Fruit fly (Drosophila melanogaster) whole organism, adult: ENCODE measurements around the gene CG1635.
A peak's percentile ranks its signal among the peaks of the same experiment; 100 is the strongest.

ENCODE experiments used
- CG11617 ChIP-seq: fragments of 200-800 bp; sonication (Bioruptor generic); optimal IDR thresholded peaks from 2 replicates; lab custom pipeline; 2017; ENCODE audit warnings: mild to moderate bottlenecking, missing biosample characterization, missing genetic modification reagents, missing genetic modification characterization
- CG12768 ChIP-seq: fragments of 200-800 bp; sonication (Bioruptor generic); optimal IDR thresholded peaks from 2 replicates; lab custom pipeline; 2017; ENCODE audit warnings: missing biosample characterization, missing genetic modification characterization, mild to moderate bottlenecking, moderate library complexity, missing genetic modification reagents
- CG14711 ChIP-seq: fragments of 200-800 bp; sonication (Bioruptor generic); optimal IDR thresholded peaks from 2 replicates; lab custom pipeline; 2018; ENCODE audit warnings: missing biosample characterization, mild to moderate bottlenecking, missing genetic modification characterization, moderate library complexity
- CG1620 ChIP-seq: fragments of 200-800 bp; sonication (Bioruptor generic); optimal IDR thresholded peaks from 2 replicates; lab custom pipeline; 2016; ENCODE audit warnings: missing biosample characterization, missing genetic modification characterization
- CG33017 ChIP-seq: fragments of 200-800 bp; sonication (Bioruptor generic); optimal IDR thresholded peaks from 2 replicates; lab custom pipeline; 2018; ENCODE audit warnings: missing biosample characterization, mild to moderate bottlenecking, missing genetic modification characterization, moderate library complexity
- CG5204 ChIP-seq: fragments of 200-800 bp; sonication (Bioruptor generic); optimal IDR thresholded peaks from 2 replicates; lab custom pipeline; 2016; ENCODE audit warnings: missing biosample characterization, missing genetic modification characterization
- CG7045 ChIP-seq: fragments of 200-800 bp; sonication (Bioruptor generic); optimal IDR thresholded peaks from 2 replicates; lab custom pipeline; 2017; ENCODE audit warnings: missing biosample characterization, mild to moderate bottlenecking, missing genetic modification characterization
- CG7101 ChIP-seq: fragments of 200-800 bp; sonication (Bioruptor generic); optimal IDR thresholded peaks from 2 replicates; lab custom pipeline; 2018; ENCODE audit warnings: missing biosample characterization, mild to moderate bottlenecking, missing genetic modification characterization, moderate library complexity
- Clk ChIP-seq: fragments of 200-800 bp; sonication (Bioruptor generic); optimal IDR thresholded peaks from 2 replicates; lab custom pipeline; 2017; ENCODE audit warnings: missing biosample characterization, missing genetic modification characterization
- Crg-1 ChIP-seq: fragments of 200-800 bp; sonication (Bioruptor generic); optimal IDR thresholded peaks from 2 replicates; lab custom pipeline; 2016; ENCODE audit warnings: missing biosample characterization, missing genetic modification characterization
- Hr96 ChIP-seq: fragments of 200-800 bp; sonication (Bioruptor generic); optimal IDR thresholded peaks from 2 replicates; lab custom pipeline; 2016; ENCODE audit warnings: missing biosample characterization, missing genetic modification characterization
- Mnt ChIP-seq: fragments of 200-800 bp; sonication (Bioruptor generic); optimal IDR thresholded peaks from 2 replicates; lab custom pipeline; 2016; ENCODE audit warnings: missing biosample characterization, mild to moderate bottlenecking, missing genetic modification characterization
- bab1 ChIP-seq: fragments of 200-800 bp; sonication (Bioruptor generic); optimal IDR thresholded peaks from 3 replicates; lab custom pipeline; 2019; ENCODE audit warnings: missing biosample characterization, mild to moderate bottlenecking, missing genetic modification characterization, moderate library complexity
- cic ChIP-seq: fragments of 200-800 bp; sonication (Bioruptor generic); optimal IDR thresholded peaks from 2 replicates; lab custom pipeline; 2017; ENCODE audit warnings: missing biosample characterization, mild to moderate bottlenecking, missing genetic modification characterization, moderate library complexity
- cnc ChIP-seq, 2 experiments: fragments of >200 bp; optimal IDR thresholded peaks; 2 replicates each; lab custom pipeline; 2017
- kay ChIP-seq: fragments of 200-800 bp; sonication (Bioruptor generic); peaks from one replicate; lab custom pipeline; 2016; ENCODE audit warnings: missing biosample characterization, missing genetic modification characterization, borderline replicate concordance
- ovo ChIP-seq: fragments of 200-800 bp; sonication (Bioruptor generic); optimal IDR thresholded peaks from 2 replicates; lab custom pipeline; 2016; ENCODE audit warnings: missing biosample characterization, missing genetic modification characterization
- pad ChIP-seq: fragments of 200-800 bp; sonication (Bioruptor generic); optimal IDR thresholded peaks from 3 replicates; lab custom pipeline; 2017; ENCODE audit warnings: missing biosample characterization, missing genetic modification characterization, mild to moderate bottlenecking, moderate library complexity, missing genetic modification reagents
- tj ChIP-seq: fragments of 200-800 bp; sonication (Bioruptor generic); optimal IDR thresholded peaks from 3 replicates; lab custom pipeline; 2017; ENCODE audit warnings: missing biosample characterization, mild to moderate bottlenecking, missing genetic modification characterization, moderate library complexity
- toe ChIP-seq: fragments of 200-800 bp; sonication (Bioruptor generic); optimal IDR thresholded peaks from 2 replicates; lab custom pipeline; 2016; ENCODE audit warnings: missing biosample characterization, missing genetic modification characterization

CG1635 gene

DNA sequence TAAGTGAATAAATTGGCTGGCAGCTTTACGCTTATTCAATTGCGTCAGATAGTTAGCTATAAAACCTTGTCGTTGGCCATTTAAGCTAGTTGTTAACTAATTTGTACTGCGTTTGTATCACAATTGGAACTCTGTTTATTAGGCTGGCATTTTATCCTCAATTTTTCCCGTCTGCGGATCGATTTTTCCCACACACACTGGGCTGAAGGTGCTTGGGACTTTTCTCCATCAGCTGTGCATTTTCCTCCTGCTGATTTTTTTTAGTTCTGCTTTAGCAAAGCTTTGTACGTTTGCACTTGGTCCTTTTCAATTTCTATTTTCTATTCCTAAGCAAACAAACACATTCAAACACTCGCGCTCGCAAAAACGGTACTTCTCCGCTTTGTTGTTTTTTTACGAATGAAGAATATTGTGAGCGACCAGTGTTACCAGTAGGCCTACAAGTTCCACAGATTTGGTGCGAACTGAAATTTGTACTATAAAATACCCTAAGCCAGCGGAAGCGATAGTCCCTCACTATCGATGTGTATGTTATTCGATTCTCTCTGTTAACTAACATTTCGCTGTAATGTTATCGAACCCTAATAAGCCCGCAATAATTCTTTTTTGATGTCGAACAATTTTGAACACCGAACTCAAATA is 21.1 kb downstream of the CG1635 start:
- no peak for TF ChIP-seq tj (GFP tag; lab: Kevin White, UChicago)
- TF ChIP-seq kay (GFP tag; lab: Kevin White, UChicago), result no peak
- TF ChIP-seq ovo (GFP tag; lab: Kevin White, UChicago), result peak; percentile 83
- TF ChIP-seq CG33017 (tag; lab: Kevin White, UChicago), result peak; percentile 59
- TF ChIP-seq CG7045 (GFP tag; lab: Kevin White, UChicago), result no peak
- no peak for TF ChIP-seq cnc (optimal IDR thresholded peaks at IDR 0.05; lab: Kevin White, UChicago)
- TF ChIP-seq Mnt (GFP tag; lab: Kevin White, UChicago), result peak; percentile 68
- no peak for TF ChIP-seq CG11617 (GFP tag; lab: Kevin White, UChicago)
- peak; percentile 79 for TF ChIP-seq bab1 (GFP tag; lab: Kevin White, UChicago)
- TF ChIP-seq Hr96 (GFP tag; lab: Kevin White, UChicago), result peak; percentile 19
- TF ChIP-seq toe (GFP tag; lab: Kevin White, UChicago), result no peak
- TF ChIP-seq CG5204 (GFP tag; lab: Kevin White, UChicago), result no peak
- peak; percentile 68 for TF ChIP-seq CG1620 (GFP tag; lab: Kevin White, UChicago)
- peak; percentile 59 for TF ChIP-seq CG14711 (tag; lab: Kevin White, UChicago)
- TF ChIP-seq pad (GFP tag; lab: Kevin White, UChicago), result peak; percentile 25
- no peak for TF ChIP-seq Crg-1 (GFP tag; lab: Kevin White, UChicago)
- TF ChIP-seq cic (GFP tag; lab: Kevin White, UChicago), result no peak
- peak; percentile 9 for TF ChIP-seq CG12768 (GFP tag; lab: Kevin White, UChicago)
- peak; percentile 24 for TF ChIP-seq Clk (GFP tag; lab: Kevin White, UChicago)
- peak; percentile 68 for TF ChIP-seq CG7101 (tag; lab: Kevin White, UChicago)

DNA sequence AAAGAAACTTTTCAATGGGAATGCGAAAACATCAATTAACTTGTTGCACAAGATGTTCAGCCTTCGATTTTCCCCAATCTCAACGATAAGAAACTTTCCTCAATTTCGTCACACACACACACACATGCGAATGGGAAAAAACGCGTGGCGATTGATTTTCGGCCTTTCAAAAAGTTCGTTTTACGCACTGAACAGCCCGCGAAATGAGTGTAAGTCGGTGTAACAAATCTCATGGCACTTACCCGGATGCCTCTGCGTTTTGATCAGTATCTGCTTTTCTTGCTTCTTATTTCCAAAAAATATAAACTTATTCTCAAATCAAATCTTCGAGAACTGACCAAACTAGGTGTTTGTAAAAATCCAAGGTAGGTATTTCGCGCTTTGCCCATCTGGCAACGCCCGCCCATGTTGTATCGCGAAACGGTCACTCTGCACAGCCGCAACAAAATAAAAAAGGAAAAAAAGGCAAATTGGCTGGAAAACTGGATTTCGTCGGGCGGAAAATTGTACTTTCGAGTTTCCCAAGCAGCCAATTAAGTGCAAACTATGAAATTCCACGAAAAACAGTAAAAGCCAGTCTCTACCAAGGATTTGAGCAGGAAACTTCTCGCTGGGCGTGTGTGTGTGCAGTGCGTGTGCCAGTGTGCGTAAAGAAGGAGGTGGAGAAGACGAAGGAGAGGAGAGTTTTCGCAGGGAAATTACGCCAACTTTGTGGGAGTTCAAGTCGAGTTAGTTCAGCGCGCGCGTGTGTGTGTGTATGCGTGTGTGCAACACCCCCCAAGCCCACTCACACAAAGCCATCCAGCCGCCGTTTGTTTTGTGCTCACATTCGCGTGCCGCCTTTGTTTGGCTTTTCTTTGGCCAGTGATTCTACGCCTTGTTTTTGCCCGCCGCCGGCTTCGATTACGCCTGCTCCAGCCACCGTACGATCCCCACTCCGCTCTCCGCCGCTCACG is 22.4 kb downstream of the CG1635 start, which contains the start of gene Med:
TSS of gene Med (plus strand) at position 408 of the 956 bp plus-strand sequence.
- TF ChIP-seq tj (GFP tag; lab: Kevin White, UChicago) (peak; percentile 39), Crg-1 (GFP tag; lab: Kevin White, UChicago) (no peak), CG7045 (GFP tag; lab: Kevin White, UChicago) (no peak), bab1 (GFP tag; lab: Kevin White, UChicago) (peak; percentile 2), Clk (GFP tag; lab: Kevin White, UChicago) (no peak), CG11617 (GFP tag; lab: Kevin White, UChicago) (peak; percentile 15), pad (GFP tag; lab: Kevin White, UChicago) (peak; percentile 29), CG14711 (tag; lab: Kevin White, UChicago) (no peak), kay (GFP tag; lab: Kevin White, UChicago) (no peak), Hr96 (GFP tag; lab: Kevin White, UChicago) (no peak), ovo (GFP tag; lab: Kevin White, UChicago) (no peak), cic (GFP tag; lab: Kevin White, UChicago) (peak; percentile 58), CG1620 (GFP tag; lab: Kevin White, UChicago) (no peak), CG7101 (tag; lab: Kevin White, UChicago) (peak; percentile 13), Mnt (GFP tag; lab: Kevin White, UChicago) (peak; percentile 21), CG12768 (GFP tag; lab: Kevin White, UChicago) (no peak), CG33017 (tag; lab: Kevin White, UChicago) (no peak)

DNA sequence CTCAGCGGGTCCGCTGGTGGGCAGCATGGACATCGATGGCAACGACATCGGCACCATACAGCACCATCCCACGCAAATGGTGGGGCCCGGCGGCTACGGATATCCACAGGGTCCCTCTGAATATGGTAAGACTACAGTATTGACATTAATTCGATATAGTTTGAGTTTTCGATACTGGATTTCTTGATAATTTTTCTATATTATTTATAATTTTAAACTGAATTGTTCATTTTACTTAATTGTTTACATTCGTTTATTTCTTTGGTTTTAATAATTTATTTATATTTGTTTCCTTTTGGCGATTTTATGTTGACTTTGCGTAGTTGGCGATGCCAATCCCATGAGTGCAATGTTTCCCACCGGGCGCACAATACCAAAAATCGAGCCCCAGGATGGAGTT is 24.1 kb downstream of the CG1635 start, which contains the start of gene CycG:
TSS of gene CycG (minus strand) at position 101 of the 400 bp plus-strand sequence.
- TF ChIP-seq cnc (optimal IDR thresholded peaks at IDR 0.05; lab: Kevin White, UChicago), result no peak
- TF ChIP-seq CG1620 (GFP tag; lab: Kevin White, UChicago), result no peak
- no peak for TF ChIP-seq CG14711 (tag; lab: Kevin White, UChicago)
- TF ChIP-seq kay (GFP tag; lab: Kevin White, UChicago), result no peak
- no peak for TF ChIP-seq tj (GFP tag; lab: Kevin White, UChicago)
- no peak for TF ChIP-seq CG11617 (GFP tag; lab: Kevin White, UChicago)
- TF ChIP-seq bab1 (GFP tag; lab: Kevin White, UChicago), result no peak
- no peak for TF ChIP-seq Crg-1 (GFP tag; lab: Kevin White, UChicago)
- TF ChIP-seq toe (GFP tag; lab: Kevin White, UChicago), result no peak
- no peak for TF ChIP-seq cic (GFP tag; lab: Kevin White, UChicago)
- no peak for TF ChIP-seq CG12768 (GFP tag; lab: Kevin White, UChicago)
- no peak for TF ChIP-seq CG7101 (tag; lab: Kevin White, UChicago)

DNA sequence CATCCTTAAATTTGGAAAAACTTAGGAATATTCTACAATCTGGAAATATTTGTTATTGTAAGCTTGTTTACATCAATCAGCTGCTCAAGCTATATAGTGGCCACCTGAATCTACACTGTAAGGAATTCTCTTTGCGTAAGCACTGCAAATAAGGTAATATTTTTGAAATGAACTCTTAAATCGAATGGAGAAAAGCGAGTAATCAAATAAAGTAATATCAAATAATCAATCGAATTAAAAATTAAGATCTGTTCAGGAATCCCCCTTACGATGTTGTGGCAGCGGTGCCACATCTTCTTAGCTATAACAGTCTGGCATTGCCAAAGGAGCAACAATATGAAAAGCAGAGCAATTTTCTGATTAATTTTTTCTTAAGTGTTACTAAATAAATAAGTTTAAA is 27.5 kb downstream of the CG1635 start, which contains the start of the genes Mnat9 and CG1792:
TSS of gene Mnat9 (minus strand) at position 160 of the 400 bp plus-strand sequence.
TSS of gene CG1792 (plus strand) at position 303 of the 400 bp plus-strand sequence.
- peak; percentile 97 for TF ChIP-seq CG14711 (tag; lab: Kevin White, UChicago)
- TF ChIP-seq CG33017 (tag; lab: Kevin White, UChicago), result peak; percentile 97
- TF ChIP-seq CG1620 (GFP tag; lab: Kevin White, UChicago), result peak; percentile 99
- peak; percentile 99 for TF ChIP-seq bab1 (GFP tag; lab: Kevin White, UChicago)
- TF ChIP-seq kay (GFP tag; lab: Kevin White, UChicago), result no peak
- peak; percentile 98 for TF ChIP-seq toe (GFP tag; lab: Kevin White, UChicago)
- peak; percentile 87 for TF ChIP-seq ovo (GFP tag; lab: Kevin White, UChicago)
- peak; percentile 97 for TF ChIP-seq Crg-1 (GFP tag; lab: Kevin White, UChicago)
- TF ChIP-seq Mnt (GFP tag; lab: Kevin White, UChicago), result peak; percentile 88
- TF ChIP-seq Hr96 (GFP tag; lab: Kevin White, UChicago), result peak; percentile 95
- peak; percentile 80 for TF ChIP-seq cic (GFP tag; lab: Kevin White, UChicago)
- TF ChIP-seq Clk (GFP tag; lab: Kevin White, UChicago), result peak; percentile 95
- TF ChIP-seq CG12768 (GFP tag; lab: Kevin White, UChicago), result peak; percentile 98
- peak; percentile 97 for TF ChIP-seq CG11617 (GFP tag; lab: Kevin White, UChicago)
- peak; percentile 98 for TF ChIP-seq CG7101 (tag; lab: Kevin White, UChicago)
- TF ChIP-seq tj (GFP tag; lab: Kevin White, UChicago), result peak; percentile 87
- TF ChIP-seq CG7045 (GFP tag; lab: Kevin White, UChicago), result peak; percentile 98
- peak; percentile 88 for TF ChIP-seq pad (GFP tag; lab: Kevin White, UChicago)
- no peak for TF ChIP-seq cnc (optimal IDR thresholded peaks at IDR 0.05; lab: Kevin White, UChicago)
- peak; percentile 97 for TF ChIP-seq CG5204 (GFP tag; lab: Kevin White, UChicago)
